Worm (Caenorhabditis elegans) whole organism, early embryonic: Measurements from ENCODE around the gene nhr-117.

Source experiments
- B0310.2 ChIP-seq: sonication (generic microtip); optimal IDR thresholded peaks from 2 replicates; lab custom pipeline; 2016; ENCODE audit warnings: mild to moderate bottlenecking, missing genetic modification characterization, missing compliant biosample characterization
- F13C5.2 ChIP-seq: sonication (generic microtip); optimal IDR thresholded peaks from 2 replicates; lab custom pipeline; 2017; ENCODE audit warnings: mild to moderate bottlenecking, missing genetic modification characterization, inconsistent platforms, missing compliant biosample characterization
- aly-1 ChIP-seq: sonication (generic microtip); optimal IDR thresholded peaks from 2 replicates; lab custom pipeline; 2016; ENCODE audit warnings: missing genetic modification characterization, missing compliant biosample characterization
- ama-1 ChIP-seq: fragments of 150-350 bp; optimal IDR thresholded peaks from 2 replicates; lab custom pipeline; 2014
- ceh-13 ChIP-seq: fragments of 200-800 bp; sonication (Bioruptor generic); optimal IDR thresholded peaks from 2 replicates; lab custom pipeline; 2018; ENCODE audit warnings: mild to moderate bottlenecking, missing genetic modification characterization, missing compliant biosample characterization
- ceh-36 ChIP-seq: sonication (generic microtip); optimal IDR thresholded peaks from 2 replicates; lab custom pipeline; 2016; ENCODE audit warnings: missing genetic modification characterization, inconsistent platforms, missing compliant biosample characterization
- ets-7 ChIP-seq: sonication (generic microtip); optimal IDR thresholded peaks from 2 replicates; lab custom pipeline; 2016; ENCODE audit warnings: missing genotype, missing genetic modification characterization, missing compliant biosample characterization
- flt-1 ChIP-seq: fragments of 200-800 bp; sonication (Bioruptor generic); IDR thresholded peaks from 2 replicates; pipeline ENCODE4 v1.3.6; 2022; ENCODE audit warnings: missing genetic modification characterization, missing compliant biosample characterization
- hmbx-1 ChIP-seq: sonication (generic microtip); optimal IDR thresholded peaks from 2 replicates; lab custom pipeline; 2016; ENCODE audit warnings: mild to moderate bottlenecking, missing genetic modification characterization, missing compliant biosample characterization
- hmg-4 ChIP-seq: fragments of 200-800 bp; sonication (Bioruptor generic); optimal IDR thresholded peaks from 2 replicates; lab custom pipeline; 2018; ENCODE audit warnings: mild to moderate bottlenecking, missing genetic modification characterization, missing compliant biosample characterization
- hnd-1 ChIP-seq: sonication (generic microtip); optimal IDR thresholded peaks from 2 replicates; lab custom pipeline; 2016; ENCODE audit warnings: missing genetic modification characterization, missing compliant biosample characterization
- pes-1 ChIP-seq: fragments of 200-800 bp; sonication (Bioruptor generic); IDR thresholded peaks from 2 replicates; pipeline ENCODE4 v1.3.6; 2022; ENCODE audit warnings: missing genetic modification reagents, missing genetic modification characterization, missing compliant biosample characterization
- scrt-1 ChIP-seq: fragments of 200-800 bp; sonication (Bioruptor generic); IDR thresholded peaks from 2 replicates; pipeline ENCODE4 v1.3.6; 2022; ENCODE audit warnings: missing genetic modification characterization, missing compliant biosample characterization
- sea-1 ChIP-seq: fragments of 200-800 bp; sonication (Bioruptor generic); conservative IDR thresholded peaks from 2 replicates; pipeline ENCODE4 v1.3.6; 2022; ENCODE audit warnings: missing genetic modification characterization, missing compliant biosample characterization
- tbx-11 ChIP-seq: fragments of 200-800 bp; sonication (Bioruptor generic); IDR thresholded peaks from 2 replicates; pipeline ENCODE4 v1.3.6; 2022; ENCODE audit warnings: missing genetic modification characterization, missing compliant biosample characterization
- tbx-37 ChIP-seq: fragments of 200-800 bp; sonication (Bioruptor generic); conservative IDR thresholded peaks from 2 replicates; pipeline ENCODE4 v1.3.6; 2022; ENCODE audit warnings: missing genetic modification reagents, missing genetic modification characterization, missing compliant biosample characterization
- tra-4 ChIP-seq: sonication (generic microtip); optimal IDR thresholded peaks from 2 replicates; lab custom pipeline; 2017; ENCODE audit warnings: missing genetic modification characterization, missing compliant biosample characterization

The nhr-117 gene

DNA sequence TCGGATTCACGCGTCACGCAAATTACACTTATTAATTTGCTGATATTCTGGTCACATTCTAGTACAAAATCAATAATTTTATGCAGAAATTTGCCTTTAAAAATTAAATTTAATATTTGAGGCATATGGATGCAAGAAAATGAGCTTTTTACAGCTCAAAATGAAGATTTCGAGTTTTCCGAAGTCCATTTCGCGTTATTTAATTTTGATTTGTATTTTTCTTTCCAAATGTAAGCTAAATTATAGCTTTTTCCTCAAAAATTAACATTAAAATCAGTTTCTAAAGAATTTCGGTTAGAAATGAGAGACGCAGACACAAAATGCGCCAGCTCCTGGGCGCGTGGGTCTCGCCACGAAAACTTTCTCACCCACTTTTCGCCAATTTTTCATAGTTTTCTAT is 34.4 kb downstream of the nhr-117 start, which contains the start of gene F16B4.6:
Gene F16B4.6 (plus strand): TSS at position 301 of the 400 bp plus-strand sequence.
- TF ChIP-seq ets-7 (no peak), tbx-11 (no peak), ceh-13 (GFP tag; lab: Kevin White, UChicago) (no peak), tra-4 (tag; lab: Kevin White, UChicago) (no peak), F13C5.2 (tag; lab: Kevin White, UChicago) (no peak), hmg-4 (GFP tag; lab: Kevin White, UChicago) (no peak), hnd-1 (tag; lab: Kevin White, UChicago) (no peak), flt-1 (GFP tag; lab: Robert Waterston, UW) (no peak), B0310.2 (tag; lab: Kevin White, UChicago) (no peak), aly-1 (tag; lab: Kevin White, UChicago) (no peak), hmbx-1 (tag; lab: Kevin White, UChicago) (no peak), sea-1 (no peak), ceh-36 (no peak), scrt-1 (no peak), pes-1 (GFP tag; lab: Robert Waterston, UW) (no peak), tbx-37 (GFP tag; lab: Robert Waterston, UW) (no peak), ama-1 (lab: Kevin White, UChicago) (no peak)

- TF ChIP-seq tra-4 (tag; lab: Kevin White, UChicago) (peak; percentile 31), flt-1 (GFP tag; lab: Robert Waterston, UW) (no peak), F13C5.2 (tag; lab: Kevin White, UChicago) (no peak), ceh-36 (peak; percentile 27), tbx-11 (no peak), hmg-4 (GFP tag; lab: Kevin White, UChicago) (peak; percentile 25), pes-1 (GFP tag; lab: Robert Waterston, UW) (no peak)
Measured at ce11 chrV:1585411-1585810, 35.9 kb downstream of the nhr-117 start, which contains the start of gene F16B4.7. Gene F16B4.7, plus strand, starts transcription at chrV:1585711.

DNA sequence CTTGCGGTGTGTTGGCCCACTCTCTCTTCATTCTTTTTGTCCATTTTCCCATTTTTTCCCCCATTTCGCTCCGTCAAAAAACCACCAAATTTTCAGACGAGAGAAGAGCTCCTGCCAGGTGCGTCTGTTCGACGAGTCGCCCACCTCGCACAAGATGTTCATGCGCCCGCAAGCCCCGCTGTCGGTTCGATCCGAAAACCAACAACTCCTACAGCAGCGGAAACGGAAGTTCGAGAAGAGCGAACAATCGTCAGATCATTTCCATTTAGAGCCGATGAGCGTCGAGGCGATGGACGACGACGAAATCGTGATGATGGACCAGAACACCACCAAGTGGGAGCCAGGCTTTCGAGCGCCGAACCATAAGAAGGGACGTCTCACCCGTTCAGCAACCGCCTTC is 38.1 kb downstream of the nhr-117 start:
- TF ChIP-seq scrt-1 (no peak), aly-1 (tag; lab: Kevin White, UChicago) (no peak), hmg-4 (GFP tag; lab: Kevin White, UChicago) (no peak), hnd-1 (tag; lab: Kevin White, UChicago) (no peak), ama-1 (lab: Kevin White, UChicago) (no peak), pes-1 (GFP tag; lab: Robert Waterston, UW) (no peak), ets-7 (no peak), B0310.2 (tag; lab: Kevin White, UChicago) (no peak), ceh-36 (no peak), tra-4 (tag; lab: Kevin White, UChicago) (no peak), sea-1 (no peak), flt-1 (GFP tag; lab: Robert Waterston, UW) (no peak), hmbx-1 (tag; lab: Kevin White, UChicago) (no peak), F13C5.2 (tag; lab: Kevin White, UChicago) (no peak), tbx-37 (GFP tag; lab: Robert Waterston, UW) (no peak), tbx-11 (no peak), ceh-13 (GFP tag; lab: Kevin White, UChicago) (no peak)

- TF ChIP-seq ets-7 (no peak), ceh-36 (no peak)
Measured at ce11 chrV:1579790-1580189, 41.5 kb downstream of the nhr-117 start.

DNA sequence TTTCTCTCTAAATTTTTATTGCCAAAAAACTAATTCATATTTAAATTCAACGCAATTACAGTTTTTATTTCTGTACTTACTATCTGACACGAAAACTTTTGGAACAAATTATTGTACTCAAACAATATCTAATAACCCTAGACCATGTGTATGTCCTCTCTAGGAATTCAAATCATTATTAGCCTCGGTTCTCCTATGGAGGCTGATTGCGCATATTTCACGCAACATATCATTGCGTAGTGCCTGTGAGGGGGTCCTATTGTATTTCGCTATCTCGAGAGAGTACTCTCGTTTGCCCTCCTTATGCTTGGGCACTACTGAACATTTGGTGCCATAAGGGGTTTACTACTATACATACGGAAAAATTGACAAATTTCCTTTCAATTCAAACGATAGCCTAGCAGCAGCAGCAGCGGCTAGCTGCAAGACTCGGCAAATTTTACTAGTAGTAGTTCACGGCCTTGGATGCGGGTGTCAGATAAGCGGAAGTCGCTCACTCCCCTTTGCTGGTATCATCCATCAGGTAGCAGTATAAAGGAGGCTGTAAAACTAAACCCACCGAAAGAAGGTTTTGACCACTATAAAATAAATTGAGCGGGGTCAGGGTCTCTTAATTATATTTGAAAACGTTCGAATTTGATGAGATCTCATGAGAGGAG is 42.6 kb downstream of the nhr-117 start:
- peak; percentile 58 for TF ChIP-seq hmg-4 (GFP tag; lab: Kevin White, UChicago)
- TF ChIP-seq scrt-1 = 0 out of 2 replicates have a peak, but pooled peaks have one; percentile 56
- no peak for TF ChIP-seq ama-1 (lab: Kevin White, UChicago)

DNA sequence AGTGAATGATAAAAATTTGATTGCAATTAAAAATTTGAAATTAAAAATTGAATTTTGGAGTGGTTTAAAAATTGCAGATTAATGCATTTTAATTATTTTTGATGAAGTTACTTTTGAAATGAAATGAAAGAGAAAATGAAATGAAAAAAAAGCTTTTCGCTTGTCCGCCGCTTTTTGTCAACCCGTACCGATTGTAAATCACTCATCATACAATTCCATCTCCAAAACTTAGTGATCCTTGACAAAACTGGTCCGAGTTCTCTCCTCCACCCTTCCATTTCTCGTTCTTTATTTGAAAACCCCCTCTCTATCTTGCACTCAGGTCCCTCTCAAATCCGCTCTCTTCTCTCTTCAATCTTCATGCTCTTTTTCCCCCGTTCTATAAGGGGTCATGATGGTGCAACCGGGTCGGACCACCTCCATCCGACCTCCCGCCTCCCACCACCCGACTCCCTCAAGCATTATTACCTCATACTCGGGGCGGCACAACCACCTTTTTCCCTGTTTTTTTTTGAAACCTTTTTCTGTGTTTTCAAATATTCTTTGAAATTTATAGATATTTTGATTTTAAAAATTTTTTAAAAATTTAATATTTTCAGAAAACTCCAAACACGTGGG is 44.1 kb downstream of the nhr-117 start:
- TF ChIP-seq ets-7 (no peak), hnd-1 (tag; lab: Kevin White, UChicago) (no peak), ceh-13 (GFP tag; lab: Kevin White, UChicago) (no peak), flt-1 (GFP tag; lab: Robert Waterston, UW) (0 out of 2 replicates have a peak, but pooled peaks have one; percentile 21), tbx-37 (GFP tag; lab: Robert Waterston, UW) (no peak), ceh-36 (no peak), scrt-1 (no peak), tbx-11 (no peak), pes-1 (GFP tag; lab: Robert Waterston, UW) (peak; percentile 11; the same call in 1 of the 2 replicates), ama-1 (lab: Kevin White, UChicago) (no peak), hmg-4 (GFP tag; lab: Kevin White, UChicago) (peak; percentile 30), B0310.2 (tag; lab: Kevin White, UChicago) (no peak), tra-4 (tag; lab: Kevin White, UChicago) (no peak), aly-1 (tag; lab: Kevin White, UChicago) (no peak), sea-1 (no peak), F13C5.2 (tag; lab: Kevin White, UChicago) (no peak), hmbx-1 (tag; lab: Kevin White, UChicago) (no peak)

- TF ChIP-seq ceh-36 (peak; percentile 22), flt-1 (GFP tag; lab: Robert Waterston, UW) (no peak)
Measured at ce11 chrV:1575493-1576084, 45.7 kb downstream of the nhr-117 start.
